Fruit fly (Drosophila melanogaster) whole organism: ENCODE measurements around the gene CG3184.

Source experiments
- CG8478 ChIP-seq: fragments of >200 bp; optimal IDR thresholded peaks from 2 replicates; lab custom pipeline; 2018; ENCODE audit warnings: inconsistent platforms
- Dll ChIP-seq: fragments of >200 bp; optimal IDR thresholded peaks from 2 replicates; lab custom pipeline; 2017
- EcR ChIP-seq, 2 experiments: fragments of >200 bp; optimal IDR thresholded peaks; 2 replicates each; lab custom pipeline; 2017; ENCODE audit warnings: missing biosample characterization in 2 of 2, missing genetic modification characterization in 2 of 2, missing genetic modification reagents in 2 of 2
- pan ChIP-seq: fragments of >200 bp; optimal IDR thresholded peaks from 2 replicates; lab custom pipeline; 2017
- psq ChIP-seq: fragments of >200 bp; optimal IDR thresholded peaks from 2 replicates; lab custom pipeline; 2017
- usp ChIP-seq: fragments of >200 bp; optimal IDR thresholded peaks from 2 replicates; lab custom pipeline; 2017; ENCODE audit warnings: missing biosample characterization, missing genetic modification characterization, mixed read lengths

CG3184 gene

dm6 chrX:6659919-6660318, 28.7 kb downstream of the CG3184 start:
- no peak for TF ChIP-seq CG8478 (lab: Kevin White, UChicago)
- no peak for TF ChIP-seq EcR (GFP tag; optimal IDR thresholded peaks at IDR 0.05; lab: Kevin White, UChicago)
- no peak for TF ChIP-seq usp (GFP tag; lab: Kevin White, UChicago)
- no peak for TF ChIP-seq pan (lab: Kevin White, UChicago)
- no peak for TF ChIP-seq psq (lab: Kevin White, UChicago)
- TF ChIP-seq Dll (lab: Kevin White, UChicago), result no peak

dm6 chrX:6656626-6657558, 31.7 kb downstream of the CG3184 start:
- no peak for TF ChIP-seq CG8478 (lab: Kevin White, UChicago)
- no peak for TF ChIP-seq EcR (GFP tag; optimal IDR thresholded peaks at IDR 0.05; lab: Kevin White, UChicago)
- no peak for TF ChIP-seq Dll (lab: Kevin White, UChicago)
- TF ChIP-seq psq (lab: Kevin White, UChicago), result no peak
- TF ChIP-seq usp (GFP tag; lab: Kevin White, UChicago), result no peak
- no peak for TF ChIP-seq pan (lab: Kevin White, UChicago)

- TF ChIP-seq psq (lab: Kevin White, UChicago) (no peak), Dll (lab: Kevin White, UChicago) (no peak), usp (GFP tag; lab: Kevin White, UChicago) (no peak), EcR (GFP tag; optimal IDR thresholded peaks at IDR 0.05; lab: Kevin White, UChicago) (no peak), CG8478 (lab: Kevin White, UChicago) (no peak), pan (lab: Kevin White, UChicago) (no peak)
These were observed 32.5 kb downstream of the CG3184 start for dm6 chrX:6656023-6656594.

- no peak for TF ChIP-seq Dll (lab: Kevin White, UChicago)
- no peak for TF ChIP-seq EcR (GFP tag; optimal IDR thresholded peaks at IDR 0.05; lab: Kevin White, UChicago)
- TF ChIP-seq usp (GFP tag; lab: Kevin White, UChicago), result no peak
- TF ChIP-seq psq (lab: Kevin White, UChicago), result no peak
- no peak for TF ChIP-seq CG8478 (lab: Kevin White, UChicago)
These were observed 34.3 kb downstream of the CG3184 start, which contains the start of the genes CG3226 and Cdc7 for dm6 chrX:6654198-6654831. CG3226 (minus strand) TSS chrX:6654248. Cdc7 (plus strand) TSS chrX:6654541.

dm6 chrX:6646846-6647245, 41.7 kb downstream of the CG3184 start:
- TF ChIP-seq Dll (lab: Kevin White, UChicago) (no peak), usp (GFP tag; lab: Kevin White, UChicago) (no peak), EcR (GFP tag; optimal IDR thresholded peaks at IDR 0.05; lab: Kevin White, UChicago) (no peak), CG8478 (lab: Kevin White, UChicago) (no peak), psq (lab: Kevin White, UChicago) (no peak), pan (lab: Kevin White, UChicago) (no peak)

dm6 chrX:6642593-6643257, 45.8 kb downstream of the CG3184 start:
- TF ChIP-seq psq (lab: Kevin White, UChicago), result no peak
- TF ChIP-seq EcR (GFP tag; optimal IDR thresholded peaks at IDR 0.05; lab: Kevin White, UChicago), result no peak
- no peak for TF ChIP-seq CG8478 (lab: Kevin White, UChicago)
- TF ChIP-seq Dll (lab: Kevin White, UChicago), result no peak
- no peak for TF ChIP-seq pan (lab: Kevin White, UChicago)
- TF ChIP-seq usp (GFP tag; lab: Kevin White, UChicago), result no peak

- TF ChIP-seq pan (lab: Kevin White, UChicago) (no peak), CG8478 (lab: Kevin White, UChicago) (no peak), usp (GFP tag; lab: Kevin White, UChicago) (no peak), Dll (lab: Kevin White, UChicago) (no peak), psq (lab: Kevin White, UChicago) (no peak), EcR (GFP tag; optimal IDR thresholded peaks at IDR 0.05; lab: Kevin White, UChicago) (no peak)
These were observed 47.0 kb downstream of the CG3184 start for dm6 chrX:6641602-6642001.

dm6 chrX:6638123-6638522, 50.5 kb downstream of the CG3184 start:
- TF ChIP-seq Dll (lab: Kevin White, UChicago) (no peak), pan (lab: Kevin White, UChicago) (no peak), usp (GFP tag; lab: Kevin White, UChicago) (no peak), psq (lab: Kevin White, UChicago) (no peak), EcR (GFP tag; optimal IDR thresholded peaks at IDR 0.05; lab: Kevin White, UChicago) (no peak), CG8478 (lab: Kevin White, UChicago) (no peak)
